Worm (Caenorhabditis elegans) whole organism, L4/young adult: ENCODE measurements around the gene str-4.

Source experiments
- W03F9.2 ChIP-seq: fragments of 150-350 bp; optimal IDR thresholded peaks from 2 replicates; lab custom pipeline; 2014; ENCODE audit warnings: missing biosample characterization, missing genetic modification characterization
- dao-5 ChIP-seq: sonication (generic microtip); optimal IDR thresholded peaks from 2 replicates; lab custom pipeline; 2016; ENCODE audit warnings: missing genotype, missing genetic modification characterization, moderate library complexity, missing compliant biosample characterization
- him-1 ChIP-seq: sonication (generic microtip); optimal IDR thresholded peaks from 2 replicates; lab custom pipeline; 2016; ENCODE audit warnings: missing genotype, missing genetic modification reagents, missing genetic modification characterization, missing compliant biosample characterization

Gene str-4

DNA sequence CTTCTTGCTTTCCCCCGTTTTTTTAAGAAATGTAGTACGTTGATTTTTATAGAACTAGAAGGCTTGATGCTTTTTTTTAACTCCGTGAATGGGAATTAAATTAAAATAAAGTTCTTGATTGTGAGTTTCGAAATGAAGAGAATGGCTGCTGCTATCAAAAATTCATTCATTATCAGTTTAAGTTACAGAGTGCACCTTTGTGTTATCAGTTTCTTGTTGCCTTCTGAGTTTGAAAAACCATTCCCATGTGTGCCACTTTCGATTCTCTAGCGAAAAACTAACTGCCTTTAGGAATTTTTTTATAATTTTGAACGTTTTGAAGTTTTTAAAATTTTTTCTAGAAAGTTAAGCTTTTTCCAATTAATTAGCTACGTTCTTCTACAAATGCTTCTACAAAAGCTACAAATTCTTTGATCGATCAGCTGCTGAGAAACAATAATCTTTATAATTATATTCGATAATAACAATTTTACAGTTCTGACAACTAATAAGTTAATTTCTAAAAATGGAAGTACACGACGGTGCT lies 34.8 kb downstream of the str-4 start, which contains the start of gene C26E1.2:
Gene C26E1.2 (plus strand): TSS at position 476 of the 526 bp plus-strand sequence.
- TF ChIP-seq him-1 (no peak), dao-5 (tag; lab: Kevin White, UChicago) (no peak), W03F9.2 (tag; lab: Kevin White, UChicago) (no peak)

DNA sequence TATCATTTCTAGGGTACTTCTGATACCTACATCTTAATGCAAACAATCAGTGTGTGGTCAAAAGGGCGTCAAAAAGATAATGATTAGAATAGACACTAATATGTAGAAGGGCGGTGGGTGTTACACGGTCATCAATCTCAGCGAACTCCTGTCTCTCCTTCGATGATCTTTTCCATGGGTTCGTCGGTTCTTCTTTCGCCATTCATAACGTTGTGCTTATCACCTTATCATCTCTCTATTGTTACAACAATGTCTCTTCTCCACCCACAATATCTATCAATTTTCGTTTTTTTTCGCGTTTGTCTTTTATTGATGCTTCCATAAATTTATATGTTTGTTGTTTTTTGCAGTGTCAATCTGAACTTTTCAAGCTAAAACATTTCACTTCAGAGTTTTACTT lies 38.1 kb downstream of the str-4 start, which contains the start of gene ceh-79:
Gene ceh-79 (plus strand): TSS at position 391 of the 400 bp plus-strand sequence.
- TF ChIP-seq dao-5 (tag; lab: Kevin White, UChicago) (no peak), W03F9.2 (tag; lab: Kevin White, UChicago) (no peak), him-1 (no peak)

ce11 chrV:13300492-13300891 lies 39.0 kb downstream of the str-4 start:
- no peak for TF ChIP-seq him-1

DNA sequence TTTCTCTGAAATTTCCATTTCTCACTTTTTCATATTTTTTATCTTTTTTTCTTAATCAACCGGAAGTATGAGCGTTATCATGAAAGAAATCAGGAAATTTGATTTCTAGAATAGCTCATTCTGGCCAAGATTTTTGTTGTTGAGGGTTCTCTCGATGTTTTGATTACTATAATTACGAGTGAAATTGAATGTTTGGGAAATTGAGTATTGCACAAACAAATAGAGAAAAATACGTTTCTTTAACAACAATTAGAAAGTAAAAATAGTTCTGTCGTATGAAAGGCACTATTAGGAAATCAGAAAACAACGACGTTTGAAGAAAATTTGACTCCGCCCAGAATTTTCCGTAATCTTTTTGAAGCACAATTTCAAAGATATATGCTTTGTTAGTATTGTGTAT lies 40.1 kb downstream of the str-4 start:
- TF ChIP-seq dao-5 (tag; lab: Kevin White, UChicago) (no peak), him-1 (no peak), W03F9.2 (tag; lab: Kevin White, UChicago) (no peak)

- TF ChIP-seq him-1: no peak
- TF ChIP-seq W03F9.2 (tag; lab: Kevin White, UChicago): no peak
- no peak for TF ChIP-seq dao-5 (tag; lab: Kevin White, UChicago)
Measured at ce11 chrV:13298706-13299105, 40.8 kb downstream of the str-4 start.

- TF ChIP-seq him-1 (no peak), dao-5 (tag; lab: Kevin White, UChicago) (no peak), W03F9.2 (tag; lab: Kevin White, UChicago) (no peak)
Measured at ce11 chrV:13297220-13297619, 42.3 kb downstream of the str-4 start, which contains the start of gene C26E1.1. Gene C26E1.1, plus strand, starts transcription at chrV:13297520.

DNA sequence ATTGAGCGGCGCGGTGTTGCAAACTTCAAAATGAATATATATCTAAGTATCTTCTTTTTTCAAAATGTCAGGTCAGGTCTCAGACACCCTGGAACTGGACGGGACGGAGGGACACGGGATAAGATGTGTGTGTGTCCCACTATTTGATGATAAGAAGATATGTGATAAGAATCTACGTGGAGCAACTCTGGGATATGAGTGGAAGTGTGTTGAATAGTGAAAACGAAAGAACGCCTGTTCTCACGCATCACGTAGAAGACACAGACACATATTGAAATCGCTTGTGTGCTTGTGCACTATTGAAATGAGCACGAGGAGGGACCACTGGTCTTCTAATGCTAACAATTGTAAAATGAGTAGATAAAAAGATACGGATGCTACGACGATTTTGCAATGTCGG lies 43.7 kb downstream of the str-4 start, which contains the start of gene uig-1:
Gene uig-1 (minus strand): TSS at position 120 of the 400 bp plus-strand sequence.
- TF ChIP-seq W03F9.2 (tag; lab: Kevin White, UChicago): no peak
- no peak for TF ChIP-seq dao-5 (tag; lab: Kevin White, UChicago)
- TF ChIP-seq him-1: no peak

- no peak for TF ChIP-seq W03F9.2 (tag; lab: Kevin White, UChicago)
- TF ChIP-seq him-1: no peak
- TF ChIP-seq dao-5 (tag; lab: Kevin White, UChicago): no peak
Measured at ce11 chrV:13294507-13294906, 45.0 kb downstream of the str-4 start.

ce11 chrV:13288881-13289280 lies 50.7 kb downstream of the str-4 start:
- TF ChIP-seq him-1 (no peak), W03F9.2 (tag; lab: Kevin White, UChicago) (no peak), dao-5 (tag; lab: Kevin White, UChicago) (no peak)
